Worm (Caenorhabditis elegans): ENCODE measurements around the gene R02F2.1.

R02F2.1 gene

ce11 chrIII:5517423-5517822, 15.7 kb downstream of the R02F2.1 start, which contains the start of gene nekl-4:
nekl-4 (minus strand) TSS chrIII:5517523.
- no peak for TF ChIP-seq R02D3.7 (tag; optimal IDR thresholded peaks at IDR 0.05)
- TF ChIP-seq Y55F3AM.14 (GFP tag; optimal IDR thresholded peaks at IDR 0.05), result no peak
- no peak for TF ChIP-seq F13H6.1 (tag; optimal IDR thresholded peaks at IDR 0.05)
- TF ChIP-seq mab-5 (tag; optimal IDR thresholded peaks at IDR 0.05), result no peak
- no peak for TF ChIP-seq egl-27 (tag; optimal IDR thresholded peaks at IDR 0.05)
- TF ChIP-seq ztf-11 (tag; optimal IDR thresholded peaks at IDR 0.05), result no peak
- TF ChIP-seq nhr-6 (tag; optimal IDR thresholded peaks at IDR 0.05), result no peak
- no peak for TF ChIP-seq sma-3 (GFP tag; optimal IDR thresholded peaks at IDR 0.05)
- no peak for TF ChIP-seq alr-1 (tag; optimal IDR thresholded peaks at IDR 0.05)
- TF ChIP-seq nhr-25 (tag; optimal IDR thresholded peaks at IDR 0.05), result no peak
- TF ChIP-seq nhr-21 (tag; optimal IDR thresholded peaks at IDR 0.05), result no peak
- no peak for TF ChIP-seq ztf-1 (GFP tag; conservative IDR thresholded peaks at IDR 0.05)
- TF ChIP-seq nhr-237 (tag; optimal IDR thresholded peaks at IDR 0.05), result no peak
- TF ChIP-seq skn-1 (tag; optimal IDR thresholded peaks at IDR 0.05), result no peak
- TF ChIP-seq unc-55 (GFP tag; optimal IDR thresholded peaks at IDR 0.05), result no peak
- TF ChIP-seq gmeb-1 (tag; optimal IDR thresholded peaks at IDR 0.05), result no peak
- no peak for TF ChIP-seq lin-13 (GFP tag; optimal IDR thresholded peaks at IDR 0.05)

DNA sequence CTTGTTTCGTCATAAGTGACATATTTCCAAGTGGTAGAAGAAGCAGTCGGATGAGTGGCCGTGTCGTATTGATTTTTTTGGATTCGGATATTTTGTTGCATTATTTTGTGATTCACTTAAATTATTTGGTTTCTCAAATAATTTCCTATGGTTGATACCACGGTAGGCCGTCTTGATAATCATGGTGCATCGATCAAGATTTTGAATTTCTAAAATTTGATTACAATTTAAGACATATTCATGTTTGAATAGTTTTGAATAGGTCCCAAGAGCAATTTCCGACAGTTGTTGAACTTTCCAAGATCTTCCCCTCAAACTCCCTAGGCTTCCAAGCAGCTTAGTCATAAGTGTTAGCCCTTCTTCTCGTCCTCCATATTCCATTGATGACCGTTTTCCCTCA, 20.2 kb downstream of the R02F2.1 start, which contains the start of gene D1044.4:
Gene D1044.4, minus strand, starts transcription at position 101 of the 400 bp plus-strand sequence.
- TF ChIP-seq ztf-11 (tag; optimal IDR thresholded peaks at IDR 0.05) (no peak), fos-1 (tag; optimal IDR thresholded peaks at IDR 0.05) (no peak), Y55F3AM.14 (GFP tag; optimal IDR thresholded peaks at IDR 0.05) (no peak), mab-5 (tag; optimal IDR thresholded peaks at IDR 0.05) (no peak), C34F6.9 (tag; optimal IDR thresholded peaks at IDR 0.05) (no peak), ceh-16 (tag; optimal IDR thresholded peaks at IDR 0.05) (no peak), mdl-1 (tag; optimal IDR thresholded peaks at IDR 0.05) (no peak), sma-3 (GFP tag; optimal IDR thresholded peaks at IDR 0.05) (no peak), nhr-25 (tag; optimal IDR thresholded peaks at IDR 0.05) (no peak), dmd-4 (tag; optimal IDR thresholded peaks at IDR 0.05) (no peak), mbf-1 (tag; optimal IDR thresholded peaks at IDR 0.05) (no peak), nhr-237 (tag; optimal IDR thresholded peaks at IDR 0.05) (no peak), lin-13 (GFP tag; optimal IDR thresholded peaks at IDR 0.05) (no peak)

DNA sequence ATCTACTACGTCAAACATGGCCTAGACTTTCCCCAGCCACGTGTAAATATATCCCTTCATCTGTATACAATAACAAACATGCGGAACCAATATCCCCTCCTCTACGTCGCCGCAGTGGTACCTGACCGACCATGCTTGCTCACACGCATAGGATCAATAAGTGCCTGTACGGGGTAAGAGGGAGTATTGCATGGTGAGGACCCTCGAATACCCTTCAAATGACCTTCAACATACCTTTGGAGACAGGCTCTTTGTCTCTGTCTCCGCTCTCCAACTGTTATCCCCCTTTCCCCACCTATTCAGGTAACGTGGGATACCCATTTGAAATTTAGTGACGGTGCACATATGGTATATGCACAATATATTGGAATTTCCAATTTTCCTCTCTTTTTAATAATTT, 24.3 kb downstream of the R02F2.1 start, which contains the start of gene dex-1:
Gene dex-1, plus strand, starts transcription at position 132 of the 400 bp plus-strand sequence.
- no peak for TF ChIP-seq snpc-4 (tag; optimal IDR thresholded peaks at IDR 0.05)
- TF ChIP-seq ceh-82 (tag; optimal IDR thresholded peaks at IDR 0.05), result no peak
- TF ChIP-seq unc-62 (GFP tag; optimal IDR thresholded peaks at IDR 0.05), result no peak
- TF ChIP-seq fos-1 (tag; optimal IDR thresholded peaks at IDR 0.05), result no peak
- no peak for TF ChIP-seq nhr-25 (tag; optimal IDR thresholded peaks at IDR 0.05)
- no peak for TF ChIP-seq elt-3 (tag; optimal IDR thresholded peaks at IDR 0.05)
- no peak for TF ChIP-seq crh-2 (tag; optimal IDR thresholded peaks at IDR 0.05)
- no peak for TF ChIP-seq aly-2 (tag; optimal IDR thresholded peaks at IDR 0.05)
- TF ChIP-seq nhr-12 (tag; optimal IDR thresholded peaks at IDR 0.05), result no peak
- no peak for TF ChIP-seq blmp-1 (tag; optimal IDR thresholded peaks at IDR 0.05; ENCODE audit: insufficient read depth)
- no peak for TF ChIP-seq mbf-1 (tag; optimal IDR thresholded peaks at IDR 0.05)
- no peak for TF ChIP-seq nhr-237 (tag; optimal IDR thresholded peaks at IDR 0.05)
- TF ChIP-seq lsy-2 (tag; optimal IDR thresholded peaks at IDR 0.05), result no peak
- TF ChIP-seq nhr-6 (tag; optimal IDR thresholded peaks at IDR 0.05), result no peak

DNA sequence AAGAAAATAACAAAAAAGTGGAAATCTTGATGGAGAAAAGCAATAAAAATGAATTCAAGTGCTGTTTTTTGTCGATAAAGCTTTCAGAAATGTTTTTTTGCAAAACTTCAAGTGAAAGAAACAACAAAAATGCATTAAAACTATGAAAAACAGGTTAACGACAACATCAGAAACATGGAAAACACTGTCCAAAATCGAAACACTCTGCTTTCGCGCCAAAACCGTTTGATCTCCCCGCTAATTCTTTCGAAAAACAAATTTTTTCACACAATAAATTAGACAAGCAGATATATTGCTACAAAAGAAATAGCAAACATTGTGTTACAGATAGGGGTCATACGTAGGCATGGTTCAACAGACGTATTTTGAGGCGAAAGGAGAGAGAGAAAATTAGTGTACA, 40.1 kb downstream of the R02F2.1 start:
- TF ChIP-seq Y55F3AM.14 (GFP tag; optimal IDR thresholded peaks at IDR 0.05), result no peak
- TF ChIP-seq nhr-23 (tag; optimal IDR thresholded peaks at IDR 0.05), result no peak
- TF ChIP-seq F13H6.1 (tag; optimal IDR thresholded peaks at IDR 0.05), result no peak
- TF ChIP-seq elt-1 (tag; optimal IDR thresholded peaks at IDR 0.05), result no peak
- TF ChIP-seq snpc-4 (tag; optimal IDR thresholded peaks at IDR 0.05), result no peak
- no peak for TF ChIP-seq nhr-77 (tag; optimal IDR thresholded peaks at IDR 0.05)
- TF ChIP-seq ztf-4 (tag; optimal IDR thresholded peaks at IDR 0.05), result no peak
- no peak for TF ChIP-seq aly-2 (tag; optimal IDR thresholded peaks at IDR 0.05)
- TF ChIP-seq blmp-1 (tag; optimal IDR thresholded peaks at IDR 0.05; ENCODE audit: insufficient read depth), result no peak
- TF ChIP-seq skn-1 (tag; optimal IDR thresholded peaks at IDR 0.05), result no peak
- no peak for TF ChIP-seq nhr-6 (tag; optimal IDR thresholded peaks at IDR 0.05)
- no peak for TF ChIP-seq zag-1 (tag; optimal IDR thresholded peaks at IDR 0.05)
- TF ChIP-seq nhr-21 (tag; optimal IDR thresholded peaks at IDR 0.05), result no peak

All from whole organism, L2 larva.